Worm (Caenorhabditis elegans) whole organism, midembryonic: Measurements from ENCODE around the gene cct-1.

Experiments used
- T22C8.4 ChIP-seq: fragments of 200-800 bp; sonication (Bioruptor generic); IDR thresholded peaks from 2 replicates; pipeline ENCODE4 v1.3.6; 2022; ENCODE audit warnings: missing genetic modification characterization, missing compliant biosample characterization
- cog-1 ChIP-seq: sonication (generic microtip); optimal IDR thresholded peaks from 2 replicates; lab custom pipeline; 2016; ENCODE audit warnings: missing genetic modification characterization, missing compliant biosample characterization
- flt-1 ChIP-seq: fragments of 200-800 bp; sonication (Bioruptor generic); IDR thresholded peaks from 2 replicates; pipeline ENCODE4 v1.3.6; 2022; ENCODE audit warnings: missing genetic modification characterization, missing compliant biosample characterization
- klf-2 ChIP-seq: fragments of 200-800 bp; sonication (Bioruptor generic); conservative IDR thresholded peaks from 2 replicates; pipeline ENCODE4 v1.3.6; 2022; ENCODE audit warnings: missing genetic modification reagents, missing genetic modification characterization, missing compliant biosample characterization
- med-1 ChIP-seq: sonication (generic microtip); optimal IDR thresholded peaks from 2 replicates; lab custom pipeline; 2017; ENCODE audit warnings: missing genetic modification characterization, mild to moderate bottlenecking, missing compliant biosample characterization, antibody characterized with exemption, missing genetic modification reagents; ENCODE audit not compliant: insufficient read depth
- ref-1 ChIP-seq: fragments of 200-800 bp; sonication (Bioruptor generic); conservative IDR thresholded peaks from 2 replicates; pipeline ENCODE4 v1.3.6; 2022; ENCODE audit warnings: missing genetic modification reagents, missing genetic modification characterization, missing compliant biosample characterization
- tab-1 ChIP-seq: fragments of 200-800 bp; sonication (Bioruptor generic); IDR thresholded peaks from 2 replicates; pipeline ENCODE4 v1.3.6; 2022; ENCODE audit warnings: missing genetic modification characterization, missing compliant biosample characterization
- ztf-23 ChIP-seq: fragments of 200-800 bp; sonication (Bioruptor generic); IDR thresholded peaks from 2 replicates; pipeline ENCODE4 v1.3.6; 2022; ENCODE audit warnings: missing genetic modification reagents, missing genetic modification characterization, missing compliant biosample characterization
- ztf-29 ChIP-seq: fragments of 200-800 bp; sonication (Bioruptor generic); IDR thresholded peaks from 2 replicates; pipeline ENCODE4 v1.3.6; 2022; ENCODE audit warnings: missing genetic modification reagents, missing genetic modification characterization, missing compliant biosample characterization

The cct-1 gene

DNA sequence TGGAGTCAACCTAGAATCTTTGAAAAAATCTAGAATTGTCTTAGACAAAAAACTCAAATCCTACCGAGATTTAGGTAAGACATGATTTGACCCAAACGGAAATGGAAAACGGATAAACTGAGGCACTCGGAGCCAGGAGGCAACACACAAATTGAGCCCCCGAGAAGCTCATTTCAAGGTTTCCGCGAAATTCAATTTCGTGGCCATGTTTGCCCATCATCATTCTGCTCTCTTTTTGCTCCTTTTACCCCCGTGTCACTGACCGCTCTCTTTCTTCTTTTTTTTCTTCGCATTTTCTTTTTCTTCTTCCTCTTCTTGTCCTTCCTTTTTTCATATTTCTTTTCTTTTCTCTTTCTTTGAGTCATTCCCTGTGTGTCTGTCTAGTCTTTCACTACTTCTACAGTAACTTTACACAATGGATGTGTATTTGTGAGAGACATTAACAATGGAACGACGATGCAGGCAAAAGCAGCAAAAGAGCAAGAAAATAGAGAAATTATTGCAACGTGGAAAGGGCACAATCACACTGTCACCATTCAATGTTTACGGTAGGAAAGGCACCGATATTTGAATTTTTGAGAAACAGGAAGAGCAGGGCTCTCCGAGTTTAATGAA lies 32.4 kb upstream of the cct-1 start:
- TF ChIP-seq med-1 (GFP tag; lab: Kevin White, UChicago) (no peak), tab-1 (GFP tag; lab: Robert Waterston, UW) (no peak), ztf-23 (no peak), flt-1 (GFP tag; lab: Robert Waterston, UW) (no peak), klf-2 (GFP tag; lab: Robert Waterston, UW) (no peak), ref-1 (GFP tag; lab: Robert Waterston, UW) (no peak), ztf-29 (GFP tag; lab: Robert Waterston, UW) (no peak), T22C8.4 (GFP tag; lab: Robert Waterston, UW) (no peak), cog-1 (tag; lab: Kevin White, UChicago) (no peak)

DNA sequence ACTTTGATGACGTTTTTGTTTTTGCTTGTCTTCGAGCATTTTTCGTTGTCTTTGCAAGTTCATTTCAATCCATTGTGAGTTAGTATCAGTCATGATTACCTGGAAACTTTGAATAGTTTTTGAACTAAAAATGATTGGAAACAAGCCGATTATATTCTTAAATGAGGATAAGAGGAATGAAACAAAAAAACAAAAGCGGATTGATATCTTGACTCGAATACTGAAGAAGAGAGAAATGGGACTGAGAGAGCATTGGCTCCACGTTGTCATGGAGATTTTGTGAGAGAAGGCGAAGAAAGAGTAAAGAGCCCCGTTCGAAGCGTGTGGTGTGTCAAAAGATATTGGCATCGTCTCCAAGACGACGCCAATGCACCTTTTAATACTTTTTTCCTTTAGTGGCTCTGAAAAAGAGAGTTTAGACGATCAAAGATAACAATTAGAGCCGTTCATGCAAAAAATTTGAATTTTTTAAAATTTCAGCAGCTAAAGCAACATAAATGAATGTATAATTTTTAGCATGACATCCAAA lies 28.3 kb upstream of the cct-1 start, which contains the start of the genes tub-1 and tmem-138:
tub-1 (minus strand) TSS at position 101 of the 529 bp plus-strand sequence.
tmem-138 (plus strand) TSS at position 479 of the 529 bp plus-strand sequence.
- TF ChIP-seq flt-1 (GFP tag; lab: Robert Waterston, UW) (no peak), klf-2 (GFP tag; lab: Robert Waterston, UW) (no peak), med-1 (GFP tag; lab: Kevin White, UChicago) (no peak), ztf-29 (GFP tag; lab: Robert Waterston, UW) (no peak), ref-1 (GFP tag; lab: Robert Waterston, UW) (no peak), T22C8.4 (GFP tag; lab: Robert Waterston, UW) (no peak), ztf-23 (no peak), tab-1 (GFP tag; lab: Robert Waterston, UW) (no peak), cog-1 (tag; lab: Kevin White, UChicago) (no peak)

ce11 chrII:8157991-8158390 lies 27.3 kb upstream of the cct-1 start, which contains the start of gene pch-2:
Gene pch-2 (plus strand): TSS chrII:8158349.
- no peak for TF ChIP-seq cog-1 (tag; lab: Kevin White, UChicago)
- TF ChIP-seq ref-1 (GFP tag; lab: Robert Waterston, UW): no peak
- TF ChIP-seq ztf-29 (GFP tag; lab: Robert Waterston, UW): no peak
- no peak for TF ChIP-seq flt-1 (GFP tag; lab: Robert Waterston, UW)
- TF ChIP-seq T22C8.4 (GFP tag; lab: Robert Waterston, UW): no peak
- no peak for TF ChIP-seq tab-1 (GFP tag; lab: Robert Waterston, UW)
- TF ChIP-seq klf-2 (GFP tag; lab: Robert Waterston, UW): no peak
- TF ChIP-seq ztf-23: no peak
- no peak for TF ChIP-seq med-1 (GFP tag; lab: Kevin White, UChicago)

DNA sequence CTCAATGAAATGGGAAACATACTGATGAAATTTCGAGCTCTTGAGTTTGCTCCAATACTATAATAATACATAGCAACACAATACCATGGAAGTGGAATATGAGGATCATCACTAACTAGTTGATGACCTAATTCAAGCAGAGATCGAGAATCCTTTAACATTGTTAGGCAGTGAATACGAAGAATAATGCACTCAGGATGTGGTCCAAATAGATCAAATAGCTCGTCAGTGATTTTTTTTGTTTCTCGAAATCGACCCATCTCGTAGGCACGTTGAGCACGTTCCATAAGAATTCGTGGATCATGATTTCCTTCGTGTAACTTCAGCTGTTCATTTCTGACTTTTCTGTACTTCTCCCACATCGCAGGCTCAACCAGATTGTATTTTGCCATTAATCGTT lies 24.3 kb upstream of the cct-1 start:
- no peak for TF ChIP-seq ref-1 (GFP tag; lab: Robert Waterston, UW)
- TF ChIP-seq klf-2 (GFP tag; lab: Robert Waterston, UW): no peak
- TF ChIP-seq tab-1 (GFP tag; lab: Robert Waterston, UW): no peak
- TF ChIP-seq ztf-29 (GFP tag; lab: Robert Waterston, UW): no peak

DNA sequence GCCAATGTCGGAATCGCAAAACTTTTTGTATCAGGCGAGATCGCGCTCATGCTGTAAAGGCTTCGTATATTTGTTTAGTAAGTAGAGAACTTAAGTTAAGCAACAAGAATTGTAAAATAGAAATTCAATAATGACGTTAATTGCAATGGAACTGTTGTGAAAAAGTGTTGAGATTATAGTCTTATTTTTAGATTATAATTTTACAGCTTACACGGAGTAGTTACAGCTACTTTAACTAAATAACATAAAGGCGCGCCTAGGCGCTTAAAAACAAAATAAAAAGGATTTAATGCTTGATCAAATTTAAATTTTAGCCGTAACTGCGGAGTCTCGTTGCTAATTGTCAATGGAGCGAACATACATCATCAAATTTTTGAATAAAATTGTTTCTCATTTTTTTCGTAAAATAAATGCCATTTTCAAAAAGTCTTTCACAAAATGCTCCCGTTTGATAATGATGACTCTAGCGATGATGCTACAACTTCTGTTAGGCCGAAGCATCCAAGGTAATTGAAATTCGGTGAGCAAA lies 23.1 kb upstream of the cct-1 start, which contains the start of the genes emb-27 and rrf-3:
emb-27 (minus strand) TSS at position 51 of the 529 bp plus-strand sequence.
rrf-3 (plus strand) TSS at position 346 of the 529 bp plus-strand sequence.
- no peak for TF ChIP-seq ztf-23
- no peak for TF ChIP-seq T22C8.4 (GFP tag; lab: Robert Waterston, UW)
- TF ChIP-seq tab-1 (GFP tag; lab: Robert Waterston, UW): no peak
- TF ChIP-seq ref-1 (GFP tag; lab: Robert Waterston, UW): no peak
- no peak for TF ChIP-seq klf-2 (GFP tag; lab: Robert Waterston, UW)
- no peak for TF ChIP-seq flt-1 (GFP tag; lab: Robert Waterston, UW)
- no peak for TF ChIP-seq cog-1 (tag; lab: Kevin White, UChicago)

DNA sequence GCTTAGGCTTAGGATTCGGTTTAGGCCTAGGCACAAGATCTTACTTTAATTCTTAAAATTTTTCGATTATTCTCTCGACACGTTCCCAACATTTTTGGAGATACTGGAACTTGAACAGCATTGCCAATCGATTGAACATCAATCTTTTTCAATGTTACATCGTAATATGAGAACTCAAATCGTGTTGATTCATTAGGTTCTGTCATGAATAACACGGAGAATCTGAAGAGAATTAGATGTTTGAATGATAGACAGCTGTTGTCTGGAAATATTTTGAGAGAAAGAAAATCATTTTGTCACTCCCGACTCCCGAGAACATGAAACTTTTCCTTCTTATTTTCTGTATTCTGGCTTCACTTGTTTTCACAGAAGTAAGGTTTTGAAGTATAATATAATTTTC lies 16.0 kb upstream of the cct-1 start, which contains the start of gene T05C12.15:
T05C12.15 (plus strand) TSS at position 301 of the 400 bp plus-strand sequence.
- TF ChIP-seq klf-2 (GFP tag; lab: Robert Waterston, UW) (no peak), ztf-23 (no peak), cog-1 (tag; lab: Kevin White, UChicago) (no peak), med-1 (GFP tag; lab: Kevin White, UChicago) (no peak), ref-1 (GFP tag; lab: Robert Waterston, UW) (no peak)

DNA sequence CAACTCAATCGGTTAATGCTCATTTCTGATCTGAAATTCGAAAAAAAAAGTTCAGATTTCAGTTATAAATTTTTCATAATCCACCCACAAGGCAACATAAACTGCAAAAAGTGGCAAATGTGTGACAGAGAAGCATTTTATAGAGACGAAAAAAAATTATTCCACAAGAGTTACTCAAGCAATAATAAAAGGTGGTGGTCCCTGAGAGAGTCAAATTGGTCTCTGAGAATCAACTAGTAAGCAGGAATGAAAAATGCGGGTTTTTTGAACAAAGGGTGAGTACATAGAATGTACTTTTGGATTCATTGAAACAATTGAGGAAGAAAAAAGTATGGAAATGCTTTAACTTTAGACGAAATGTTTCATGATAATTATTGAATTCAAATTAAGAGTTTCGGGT lies 14.9 kb upstream of the cct-1 start, which contains the start of gene T05C12.11:
T05C12.11 (minus strand) TSS at position 101 of the 400 bp plus-strand sequence.
- TF ChIP-seq T22C8.4 (GFP tag; lab: Robert Waterston, UW) (no peak), cog-1 (tag; lab: Kevin White, UChicago) (no peak), ref-1 (GFP tag; lab: Robert Waterston, UW) (no peak), ztf-29 (GFP tag; lab: Robert Waterston, UW) (no peak), flt-1 (GFP tag; lab: Robert Waterston, UW) (no peak), tab-1 (GFP tag; lab: Robert Waterston, UW) (no peak), ztf-23 (no peak), klf-2 (GFP tag; lab: Robert Waterston, UW) (no peak), med-1 (GFP tag; lab: Kevin White, UChicago) (no peak)

DNA sequence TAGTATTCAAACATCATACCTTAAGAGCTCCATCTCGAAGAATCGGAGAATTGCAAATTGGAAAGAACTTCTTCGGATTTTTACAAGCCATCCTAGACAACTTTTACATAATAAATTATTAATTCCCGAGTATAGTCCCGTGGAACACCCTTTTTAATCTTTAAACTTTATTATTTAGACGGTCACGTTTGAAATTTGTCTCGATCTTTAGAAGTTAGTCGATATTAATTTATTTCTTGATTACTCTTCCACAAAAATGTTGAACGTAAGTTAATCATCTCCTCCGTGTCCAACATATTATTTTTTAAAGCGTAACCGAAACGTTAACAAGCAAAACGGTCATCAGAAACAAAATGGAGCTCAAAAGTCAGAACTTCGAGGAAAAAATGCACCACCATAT lies 11.8 kb upstream of the cct-1 start, which contains the start of the genes decr-1.3 and T05C12.1:
decr-1.3 (minus strand) TSS at position 101 of the 400 bp plus-strand sequence.
T05C12.1 (plus strand) TSS at position 232 of the 400 bp plus-strand sequence.
- no peak for TF ChIP-seq med-1 (GFP tag; lab: Kevin White, UChicago)
- TF ChIP-seq cog-1 (tag; lab: Kevin White, UChicago): no peak
- TF ChIP-seq T22C8.4 (GFP tag; lab: Robert Waterston, UW): no peak
- no peak for TF ChIP-seq ztf-23
- TF ChIP-seq flt-1 (GFP tag; lab: Robert Waterston, UW): no peak
- no peak for TF ChIP-seq klf-2 (GFP tag; lab: Robert Waterston, UW)
- no peak for TF ChIP-seq ztf-29 (GFP tag; lab: Robert Waterston, UW)
